Worm (Caenorhabditis elegans) whole organism, late embryonic: Measurements from ENCODE around the gene nhr-71.

ENCODE experiments used
- C38D4.7 ChIP-seq: fragments of 200-800 bp; sonication (Bioruptor generic); optimal IDR thresholded peaks from 2 replicates; lab custom pipeline; 2018; ENCODE audit warnings: mild to moderate bottlenecking, missing genetic modification characterization, moderate library complexity, missing compliant biosample characterization
- Y22D7AL.16 ChIP-seq: sonication (generic microtip); optimal IDR thresholded peaks from 2 replicates; lab custom pipeline; 2016; ENCODE audit warnings: missing genetic modification characterization, missing compliant biosample characterization
- ama-1 ChIP-seq: fragments of 150-350 bp; optimal IDR thresholded peaks from 2 replicates; lab custom pipeline; 2014
- dve-1 ChIP-seq: sonication (generic microtip); optimal IDR thresholded peaks from 2 replicates; lab custom pipeline; 2017; ENCODE audit warnings: antibody characterized with exemption, mild to moderate bottlenecking, missing genetic modification characterization, missing compliant biosample characterization
- elt-2 ChIP-seq: sonication (generic microtip); optimal IDR thresholded peaks from 2 replicates; lab custom pipeline; 2016; ENCODE audit warnings: missing genetic modification reagents, missing genetic modification characterization, missing compliant biosample characterization
- lim-6 ChIP-seq: sonication (generic microtip); optimal IDR thresholded peaks from 2 replicates; lab custom pipeline; 2016; ENCODE audit warnings: missing genetic modification characterization, missing compliant biosample characterization
- nhr-11 ChIP-seq: fragments of 150-350 bp; optimal IDR thresholded peaks from 2 replicates; lab custom pipeline; 2014; ENCODE audit warnings: missing biosample characterization, missing genetic modification characterization
- pha-4 ChIP-seq: fragments of 150-350 bp; optimal IDR thresholded peaks from 2 replicates; lab custom pipeline; 2018; ENCODE audit warnings: missing biosample characterization, missing genetic modification reagents, missing genetic modification characterization
- pqm-1 ChIP-seq: sonication (generic microtip); optimal IDR thresholded peaks from 2 replicates; lab custom pipeline; 2016; ENCODE audit warnings: missing genetic modification characterization, missing compliant biosample characterization
- zip-5 ChIP-seq: sonication (generic microtip); optimal IDR thresholded peaks from 2 replicates; lab custom pipeline; 2016; ENCODE audit warnings: missing genetic modification characterization, missing compliant biosample characterization

- TF ChIP-seq zip-5 (tag; lab: Kevin White, UChicago) (no peak), ama-1 (no peak), elt-2 (no peak), pha-4 (tag; lab: Kevin White, UChicago) (no peak), C38D4.7 (GFP tag; lab: Kevin White, UChicago) (no peak), dve-1 (no peak), lim-6 (no peak), nhr-11 (tag; lab: Kevin White, UChicago) (no peak), pqm-1 (tag; lab: Kevin White, UChicago) (no peak), Y22D7AL.16 (tag; lab: Kevin White, UChicago) (no peak)
Measured at ce11 chrX:13746231-13746630, 884 bp upstream of the nhr-71 start.
